Fruit fly (Drosophila melanogaster) whole organism, embryonic: ENCODE data around the gene Mcm5.

ENCODE experiments used
- Aef1 ChIP-seq: fragments of 200-800 bp; sonication (Bioruptor generic); IDR thresholded peaks from 3 replicates; pipeline ENCODE4 v1.3.6; 2022; ENCODE audit warnings: missing biosample characterization, missing genetic modification characterization
- CG10147 ChIP-seq: fragments of 200-800 bp; sonication (Bioruptor generic); optimal IDR thresholded peaks from 2 replicates; lab custom pipeline; 2019; ENCODE audit warnings: missing biosample characterization, mild to moderate bottlenecking, missing genetic modification characterization, moderate library complexity
- CG10959 ChIP-seq: fragments of 200-800 bp; sonication (Bioruptor generic); IDR thresholded peaks from 2 replicates; pipeline ENCODE4 v1.3.6; 2022; ENCODE audit warnings: missing biosample characterization, missing genetic modification characterization
- CG10979 ChIP-seq: fragments of 200-800 bp; sonication (Bioruptor generic); optimal IDR thresholded peaks from 2 replicates; lab custom pipeline; 2018; ENCODE audit warnings: missing biosample characterization, mild to moderate bottlenecking, missing genetic modification characterization, moderate library complexity
- CG11456 ChIP-seq: fragments of 200-800 bp; sonication (Bioruptor generic); IDR thresholded peaks from 3 replicates; pipeline ENCODE4 v1.3.6; 2022; ENCODE audit warnings: missing biosample characterization, missing genetic modification characterization
- CG11560 ChIP-seq: fragments of 200-800 bp; sonication (Bioruptor generic); IDR thresholded peaks from 3 replicates; pipeline ENCODE4 v1.3.6; 2022; ENCODE audit warnings: missing biosample characterization, missing genetic modification characterization
- CG13424 ChIP-seq: fragments of 200-800 bp; sonication (Bioruptor generic); optimal IDR thresholded peaks from 2 replicates; lab custom pipeline; 2019; ENCODE audit warnings: missing biosample characterization, mild to moderate bottlenecking, missing genetic modification characterization, moderate library complexity
- CG14441 ChIP-seq: fragments of 200-800 bp; sonication (Bioruptor generic); IDR thresholded peaks from 2 replicates; pipeline ENCODE4 v1.3.6; 2022; ENCODE audit warnings: missing biosample characterization, missing genetic modification characterization
- CG1603 ChIP-seq: fragments of 200-800 bp; sonication (Bioruptor generic); optimal IDR thresholded peaks from 2 replicates; lab custom pipeline; 2019; ENCODE audit warnings: missing biosample characterization, mild to moderate bottlenecking, missing genetic modification characterization, moderate library complexity
- CG16779 ChIP-seq: fragments of 200-800 bp; sonication (Bioruptor generic); IDR thresholded peaks from 2 replicates; pipeline ENCODE4 v1.3.6; 2022; ENCODE audit warnings: missing biosample characterization, missing genetic modification characterization
- CG17802 ChIP-seq: fragments of 200-800 bp; sonication (Bioruptor generic); optimal IDR thresholded peaks from 2 replicates; lab custom pipeline; 2018; ENCODE audit warnings: missing biosample characterization, mild to moderate bottlenecking, missing genetic modification characterization, moderate library complexity
- CG1832 ChIP-seq: fragments of 200-800 bp; sonication (Bioruptor generic); optimal IDR thresholded peaks from 2 replicates; lab custom pipeline; 2017; ENCODE audit warnings: missing biosample characterization, mild to moderate bottlenecking, missing genetic modification characterization, inconsistent platforms
- CG18476 ChIP-seq: fragments of 200-800 bp; sonication (Bioruptor generic); optimal IDR thresholded peaks from 2 replicates; lab custom pipeline; 2016; ENCODE audit warnings: missing biosample characterization, mild to moderate bottlenecking, missing genetic modification characterization
- CG18764 ChIP-seq: fragments of 200-800 bp; sonication (Bioruptor generic); optimal IDR thresholded peaks from 3 replicates; lab custom pipeline; 2016; ENCODE audit warnings: missing biosample characterization, missing genetic modification characterization
- CG2120 ChIP-seq: fragments of 200-800 bp; sonication (Bioruptor generic); optimal IDR thresholded peaks from 3 replicates; lab custom pipeline; 2016; ENCODE audit warnings: missing biosample characterization, missing genetic modification characterization
- CG2129 ChIP-seq: fragments of 200-800 bp; sonication (Bioruptor generic); IDR thresholded peaks from 2 replicates; pipeline ENCODE4 v1.3.6; 2022; ENCODE audit warnings: missing biosample characterization, missing genetic modification characterization; ENCODE audit not compliant: partially characterized antibody
- CG31365 ChIP-seq: fragments of 200-800 bp; sonication (Bioruptor generic); optimal IDR thresholded peaks from 2 replicates; lab custom pipeline; 2018; ENCODE audit warnings: missing biosample characterization, mild to moderate bottlenecking, missing genetic modification characterization
- CG32532 ChIP-seq: fragments of 200-800 bp; sonication (Bioruptor generic); IDR thresholded peaks from 2 replicates; pipeline ENCODE4 v1.3.6; 2022; ENCODE audit warnings: missing biosample characterization, missing genetic modification characterization
- CG9215 ChIP-seq: fragments of 200-800 bp; sonication (Bioruptor generic); IDR thresholded peaks from 2 replicates; pipeline ENCODE4 v1.3.6; 2022; ENCODE audit warnings: missing biosample characterization, missing genetic modification characterization
- CG9932 ChIP-seq: fragments of 200-800 bp; sonication (Bioruptor generic); IDR thresholded peaks from 2 replicates; pipeline ENCODE4 v1.3.6; 2022; ENCODE audit warnings: missing biosample characterization, missing genetic modification characterization
- D ChIP-seq, 2 experiments: fragments of 200-800 bp in 1 of 2; fragments of >200 bp in 1 of 2; sonication (Bioruptor generic) in 1 of 2; optimal IDR thresholded peaks; 2 replicates in 1 of 2; 3 replicates in 1 of 2; lab custom pipeline; 2017; ENCODE audit warnings: mild to moderate bottlenecking in 1 of 2, missing biosample characterization in 1 of 2, missing genetic modification characterization in 1 of 2, missing genetic modification reagents in 1 of 2
- Ets65A ChIP-seq: fragments of 200-800 bp; sonication (Bioruptor generic); peaks from one replicate; lab custom pipeline; 2016; ENCODE audit warnings: missing biosample characterization, missing genetic modification characterization
- Ets97D ChIP-seq: fragments of 200-800 bp; sonication (Bioruptor generic); optimal IDR thresholded peaks from 3 replicates; lab custom pipeline; 2016; ENCODE audit warnings: missing biosample characterization, missing genetic modification characterization
- H2.0 ChIP-seq: fragments of 200-800 bp; sonication (Bioruptor generic); IDR thresholded peaks from 2 replicates; pipeline ENCODE4 v1.3.6; 2022; ENCODE audit warnings: missing biosample characterization, missing genetic modification characterization
- HHEX ChIP-seq: fragments of 200-800 bp; sonication (Bioruptor generic); optimal IDR thresholded peaks from 3 replicates; lab custom pipeline; 2017; ENCODE audit warnings: missing biosample characterization, mild to moderate bottlenecking, missing genetic modification characterization, missing genetic modification reagents
- NC2α ChIP-seq: fragments of 200-800 bp; sonication (Bioruptor generic); optimal IDR thresholded peaks from 2 replicates; lab custom pipeline; 2016; ENCODE audit warnings: missing biosample characterization, missing genetic modification characterization
- NK7.1 ChIP-seq: fragments of 200-800 bp; sonication (Bioruptor generic); optimal IDR thresholded peaks from 3 replicates; lab custom pipeline; 2016; ENCODE audit warnings: missing biosample characterization, missing genetic modification characterization
- Nf-YC ChIP-seq: fragments of 200-800 bp; optimal IDR thresholded peaks from 3 replicates; lab custom pipeline; 2019; ENCODE audit warnings: missing biosample characterization, mild to moderate bottlenecking, missing genetic modification characterization, moderate library complexity
- Poxn ChIP-seq: fragments of 200-800 bp; sonication (Bioruptor generic); IDR thresholded peaks from 2 replicates; pipeline ENCODE4 v1.3.6; 2022; ENCODE audit warnings: missing biosample characterization, missing genetic modification characterization
- Rfx ChIP-seq: fragments of 200-800 bp; sonication (Bioruptor generic); IDR thresholded peaks from 2 replicates; pipeline ENCODE4 v1.3.6; 2022; ENCODE audit warnings: missing biosample characterization, missing genetic modification characterization
- Scr ChIP-seq: fragments of 200-800 bp; sonication (Bioruptor generic); IDR thresholded peaks from 2 replicates; pipeline ENCODE4 v1.3.6; 2022; ENCODE audit warnings: missing biosample characterization, missing genetic modification characterization; ENCODE audit not compliant: partially characterized antibody
- Side ChIP-seq: fragments of 200-800 bp; sonication (Bioruptor generic); optimal IDR thresholded peaks from 2 replicates; lab custom pipeline; 2016; ENCODE audit warnings: missing biosample characterization, missing genetic modification characterization
- Xbp1 ChIP-seq: fragments of 200-800 bp; sonication (Bioruptor generic); optimal IDR thresholded peaks from 3 replicates; lab custom pipeline; 2016; ENCODE audit warnings: missing biosample characterization, mild to moderate bottlenecking, missing genetic modification characterization
- ab ChIP-seq: fragments of 200-800 bp; sonication (Bioruptor generic); optimal IDR thresholded peaks from 2 replicates; lab custom pipeline; 2016; ENCODE audit warnings: missing biosample characterization, missing genetic modification characterization
- ara ChIP-seq: fragments of 200-800 bp; sonication (Bioruptor generic); IDR thresholded peaks from 2 replicates; pipeline ENCODE4 v1.3.6; 2022; ENCODE audit warnings: missing biosample characterization, missing genetic modification characterization
- dysf ChIP-seq: fragments of 200-800 bp; sonication (Bioruptor generic); IDR thresholded peaks from 3 replicates; pipeline ENCODE4 v1.3.6; 2022; ENCODE audit warnings: missing biosample characterization, missing genetic modification characterization
- gcm2 ChIP-seq: fragments of 200-800 bp; sonication (Bioruptor generic); optimal IDR thresholded peaks from 2 replicates; lab custom pipeline; 2016; ENCODE audit warnings: missing biosample characterization, missing genetic modification characterization
- gem ChIP-seq: fragments of 200-800 bp; sonication (Bioruptor generic); optimal IDR thresholded peaks from 2 replicates; lab custom pipeline; 2019; ENCODE audit warnings: missing biosample characterization, mild to moderate bottlenecking, missing genetic modification characterization, moderate library complexity
- grau ChIP-seq: fragments of 200-800 bp; optimal IDR thresholded peaks from 3 replicates; lab custom pipeline; 2019; ENCODE audit warnings: missing biosample characterization, mild to moderate bottlenecking, missing genetic modification characterization, moderate library complexity
- gro ChIP-seq: fragments of 200-800 bp; sonication (Bioruptor generic); optimal IDR thresholded peaks from 2 replicates; lab custom pipeline; 2016; ENCODE audit warnings: missing biosample characterization, missing genetic modification characterization
- knrl ChIP-seq: fragments of 200-800 bp; sonication (Bioruptor generic); IDR thresholded peaks from 3 replicates; pipeline ENCODE4 v1.3.6; 2022; ENCODE audit warnings: missing biosample characterization, missing genetic modification characterization; ENCODE audit not compliant: partially characterized antibody
- lilli ChIP-seq: fragments of 200-800 bp; sonication (Bioruptor generic); optimal IDR thresholded peaks from 3 replicates; lab custom pipeline; 2016; ENCODE audit warnings: missing biosample characterization, missing genetic modification characterization
- pros ChIP-seq: fragments of 200-800 bp; sonication (Bioruptor generic); optimal IDR thresholded peaks from 3 replicates; lab custom pipeline; 2019; ENCODE audit warnings: missing biosample characterization, mild to moderate bottlenecking, missing genetic modification characterization, moderate library complexity
- row ChIP-seq: fragments of 200-800 bp; sonication (Bioruptor generic); IDR thresholded peaks from 3 replicates; pipeline ENCODE4 v1.3.6; 2022; ENCODE audit warnings: missing biosample characterization, missing genetic modification characterization
- tgo ChIP-seq: fragments of 200-800 bp; sonication (Bioruptor generic); IDR thresholded peaks from 3 replicates; pipeline ENCODE4 v1.3.6; 2022; ENCODE audit warnings: missing biosample characterization, missing genetic modification characterization
- tup ChIP-seq: fragments of 200-800 bp; sonication (Bioruptor generic); optimal IDR thresholded peaks from 2 replicates; lab custom pipeline; 2016; ENCODE audit warnings: missing biosample characterization, mild to moderate bottlenecking, missing genetic modification characterization, moderate library complexity

Mcm5 gene

DNA sequence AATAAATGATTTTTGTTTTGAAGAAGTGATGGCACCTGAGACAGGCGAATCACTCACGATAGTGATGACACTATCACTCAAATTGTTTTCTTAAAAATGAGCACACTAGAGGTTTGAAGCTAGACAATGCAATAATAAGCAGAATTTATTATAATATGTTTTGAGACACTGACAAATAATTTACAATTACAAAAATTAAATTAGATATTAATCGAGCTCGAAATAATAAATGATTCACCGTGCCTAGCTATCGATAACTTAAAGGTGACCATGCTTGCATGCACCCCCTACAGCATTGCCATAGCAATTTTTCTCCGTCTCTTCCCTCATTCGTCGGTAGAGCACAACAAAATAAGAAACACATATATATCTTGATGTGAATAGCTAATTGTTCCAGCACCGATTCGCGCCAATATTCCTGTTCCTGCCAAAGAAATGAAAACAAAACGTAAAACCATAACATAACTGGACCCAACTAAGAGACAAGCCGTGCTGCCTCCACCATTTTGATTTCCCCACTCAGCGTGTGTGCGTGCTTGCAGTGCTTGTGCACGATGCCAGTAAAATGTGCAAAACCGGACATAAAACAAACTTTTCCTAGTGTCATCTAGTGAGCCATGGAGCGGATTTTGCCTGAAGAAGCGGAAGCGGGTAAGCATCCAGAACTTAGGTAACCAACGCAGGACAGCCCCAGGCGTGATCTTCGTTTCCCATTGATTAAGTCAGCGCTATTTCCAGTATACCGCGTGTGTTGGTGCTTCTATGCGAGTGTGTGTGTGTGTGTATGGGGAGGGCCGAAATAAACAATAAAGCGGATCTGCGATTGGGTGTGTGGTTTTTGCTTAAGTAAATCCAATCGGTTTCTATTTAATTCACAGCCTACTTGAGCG is 27.1 kb upstream of the Mcm5 start, which contains the start of the genes MED7 and Cap-H2 (continued):
- TF ChIP-seq gro (GFP tag; lab: Kevin White, UChicago) (peak; percentile 85), Poxn (GFP tag; lab: Robert Waterston, UW) (no peak), tup (GFP tag; lab: Kevin White, UChicago) (peak; percentile 58), gem (peak; percentile 89), CG9215 (GFP tag; lab: Robert Waterston, UW) (peak; percentile 100), CG31365 (tag; lab: Kevin White, UChicago) (no peak), Nf-YC (tag; lab: Kevin White, UChicago) (peak; percentile 77), CG1603 (tag; lab: Kevin White, UChicago) (peak; percentile 80), CG10959 (GFP tag; lab: Robert Waterston, UW) (no peak; the same call in 1 of the 2 replicates), grau (tag; lab: Kevin White, UChicago) (peak; percentile 80), pros (GFP tag; lab: Kevin White, UChicago) (no peak), CG13424 (tag; lab: Kevin White, UChicago) (peak; percentile 86), Side (GFP tag; lab: Kevin White, UChicago) (peak; percentile 50), NK7.1 (GFP tag; lab: Kevin White, UChicago) (no peak), CG10979 (tag; lab: Kevin White, UChicago) (peak; percentile 67), H2.0 (GFP tag; lab: Robert Waterston, UW) (peak; percentile 70), CG1832 (GFP tag; lab: Kevin White, UChicago) (no peak), NC2α (GFP tag; lab: Kevin White, UChicago) (peak; percentile 8), Ets97D (GFP tag; lab: Kevin White, UChicago) (peak; percentile 95)

DNA sequence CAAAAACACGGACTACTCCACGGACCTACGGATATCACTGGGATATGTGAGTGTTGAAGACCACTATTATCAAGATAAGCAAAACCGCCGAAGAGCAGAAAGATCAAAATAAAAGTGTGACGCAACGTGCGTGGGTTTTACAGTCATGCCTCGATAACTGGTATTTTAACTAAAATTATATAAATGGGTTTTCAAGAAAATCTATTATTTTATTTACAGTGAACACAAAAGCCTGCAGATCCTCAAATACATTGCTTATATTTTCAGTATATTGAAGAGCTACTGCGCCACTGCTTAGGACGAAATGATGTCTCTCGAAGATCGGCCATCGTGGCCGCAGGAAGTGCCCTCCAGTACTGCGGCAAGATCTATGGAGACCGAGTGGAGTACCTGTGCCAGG is 26.3 kb upstream of the Mcm5 start:
- TF ChIP-seq ab (no peak), Ets65A (GFP tag; lab: Kevin White, UChicago) (peak; percentile 50), CG9932 (GFP tag; lab: Robert Waterston, UW) (peak; percentile 21; the same call in 1 of the 2 replicates), lilli (GFP tag; lab: Kevin White, UChicago) (peak; percentile 33), CG2129 (GFP tag; lab: Robert Waterston, UW) (no peak), CG14441 (GFP tag; lab: Robert Waterston, UW) (0 out of 2 replicates have a peak, but pooled peaks have one; percentile 20), HHEX (GFP tag; lab: Kevin White, UChicago) (no peak), CG18764 (no peak), tgo (GFP tag; lab: Robert Waterston, UW) (peak; percentile 21; the same call in 1 of the 3 replicates), CG32532 (GFP tag; lab: Robert Waterston, UW) (peak; percentile 60), CG2120 (no peak), Aef1 (GFP tag; lab: Robert Waterston, UW) (peak; percentile 19; the same call in 1 of the 3 replicates), dysf (GFP tag; lab: Robert Waterston, UW) (peak; percentile 25; the same call in 1 of the 3 replicates), D (optimal IDR thresholded peaks at IDR 0.05; lab: Kevin White, UChicago) (no peak), D (GFP tag; optimal IDR thresholded peaks at IDR 0.05; lab: Kevin White, UChicago) (peak; percentile 16), CG11560 (tag; lab: Robert Waterston, UW) (no peak), CG11456 (GFP tag; lab: Robert Waterston, UW) (0 out of 3 replicates have a peak, but pooled peaks have one; percentile 13), Xbp1 (GFP tag; lab: Kevin White, UChicago) (peak; percentile 24), CG18476 (GFP tag; lab: Kevin White, UChicago) (no peak), gcm2 (GFP tag; lab: Kevin White, UChicago) (no peak), CG10147 (no peak), CG1832 (GFP tag; lab: Kevin White, UChicago) (no peak), CG17802 (no peak), ara (GFP tag; lab: Robert Waterston, UW) (0 out of 2 replicates have a peak, but pooled peaks have one; percentile 36), knrl (no peak), CG16779 (0 out of 2 replicates have a peak, but pooled peaks have one; percentile 3), row (GFP tag; lab: Robert Waterston, UW) (peak; percentile 46), Scr (no peak), Rfx (GFP tag; lab: Robert Waterston, UW) (peak; percentile 53)
